Fruit fly (Drosophila melanogaster): ENCODE measurements around the gene stai.

The stai gene

dm6 chr2L:6051212-6051621 lies 49.0 kb upstream of the stai start (continued):
- TF ChIP-seq CG9797 (GFP tag; optimal IDR thresholded peaks at IDR 0.05): peak; percentile 38
- TF ChIP-seq gsb (GFP tag; IDR thresholded peaks at IDR 0.05): peak; percentile 79
- peak; percentile 94 for TF ChIP-seq Mes4 (GFP tag; optimal IDR thresholded peaks at IDR 0.05)
- TF ChIP-seq Atf6 (GFP tag; IDR thresholded peaks at IDR 0.05): peak; percentile 97
- TF ChIP-seq rib (GFP tag; IDR thresholded peaks at IDR 0.05): peak; percentile 94
- TF ChIP-seq stc (GFP tag; IDR thresholded peaks at IDR 0.05): peak; percentile 95
- TF ChIP-seq CG9609 (GFP tag; optimal IDR thresholded peaks at IDR 0.05): peak; percentile 88
- TF ChIP-seq sima (GFP tag; optimal IDR thresholded peaks at IDR 0.05): peak; percentile 92
- TF ChIP-seq YL-1 (GFP tag; optimal IDR thresholded peaks at IDR 0.05): peak; percentile 83
- peak; percentile 95 for TF ChIP-seq Spps (tag; optimal IDR thresholded peaks at IDR 0.05)
- peak; percentile 94 for TF ChIP-seq jumu (GFP tag; optimal IDR thresholded peaks at IDR 0.05)
- peak; percentile 76 for TF ChIP-seq sisA (GFP tag; IDR thresholded peaks at IDR 0.05)
- TF ChIP-seq Med (GFP tag): peak; percentile 100
- TF ChIP-seq Dad (GFP tag; optimal IDR thresholded peaks at IDR 0.05): peak; percentile 97
- peak; percentile 89 for TF ChIP-seq ap (GFP tag; IDR thresholded peaks at IDR 0.05)
- TF ChIP-seq NfI (GFP tag; optimal IDR thresholded peaks at IDR 0.05): peak; percentile 95
- no peak for TF ChIP-seq sqz (GFP tag; optimal IDR thresholded peaks at IDR 0.05)
- TF ChIP-seq B-H2 (GFP tag; optimal IDR thresholded peaks at IDR 0.05): peak; percentile 97
- TF ChIP-seq MESR4 (GFP tag; optimal IDR thresholded peaks at IDR 0.05): peak; percentile 46
- peak; percentile 96 for TF ChIP-seq CG14050 (GFP tag; IDR thresholded peaks at IDR 0.05)
- TF ChIP-seq HLH54F (GFP tag; optimal IDR thresholded peaks at IDR 0.05): peak; percentile 93
- TF ChIP-seq Asciz (GFP tag; optimal IDR thresholded peaks at IDR 0.05): peak; percentile 95
- no peak for TF ChIP-seq Bgb (GFP tag; IDR thresholded peaks at IDR 0.05; ENCODE audit: partially characterized antibody)
- peak; percentile 89 for TF ChIP-seq CG12155 (GFP tag; optimal IDR thresholded peaks at IDR 0.05)
- TF ChIP-seq Dek (tag; optimal IDR thresholded peaks at IDR 0.05): peak; percentile 95
- TF ChIP-seq CG11398 (GFP tag; optimal IDR thresholded peaks at IDR 0.05): peak; percentile 95
- TF ChIP-seq Hr39 (optimal IDR thresholded peaks at IDR 0.05): no peak
- no peak for TF ChIP-seq pita (GFP tag; optimal IDR thresholded peaks at IDR 0.05)
- peak; percentile 80 for TF ChIP-seq CG3065 (GFP tag; optimal IDR thresholded peaks at IDR 0.05)
- TF ChIP-seq Bdp1 (GFP tag; optimal IDR thresholded peaks at IDR 0.05): peak; percentile 85
- peak; percentile 95 for TF ChIP-seq CG6683 (GFP tag; optimal IDR thresholded peaks at IDR 0.05)
- peak; percentile 93 for TF ChIP-seq CG15514 (GFP tag; optimal IDR thresholded peaks at IDR 0.05)
- peak; percentile 93 for TF ChIP-seq trem (tag; optimal IDR thresholded peaks at IDR 0.05)
- peak; percentile 85 for TF ChIP-seq pros (GFP tag; optimal IDR thresholded peaks at IDR 0.05)
- peak; percentile 81 for TF ChIP-seq gcm2 (GFP tag; optimal IDR thresholded peaks at IDR 0.05)
- TF ChIP-seq CG13287 (GFP tag; IDR thresholded peaks at IDR 0.05; ENCODE audit: partially characterized antibody): no peak
- peak; percentile 94 for TF ChIP-seq tgo (GFP tag; IDR thresholded peaks at IDR 0.05)
- peak; percentile 36; the same call in 1 of the 2 replicates for TF ChIP-seq CkIIα-i1 (GFP tag; IDR thresholded peaks at IDR 0.05)
- peak; percentile 95 for TF ChIP-seq CG4328 (GFP tag; optimal IDR thresholded peaks at IDR 0.05)
- TF ChIP-seq CG2889 (GFP tag; IDR thresholded peaks at IDR 0.05): peak; percentile 82
- TF ChIP-seq CG7786 (GFP tag; optimal IDR thresholded peaks at IDR 0.05): peak; percentile 86
- no peak for TF ChIP-seq sc (optimal IDR thresholded peaks at IDR 0.05)
- TF ChIP-seq sc (GFP tag; optimal IDR thresholded peaks at IDR 0.05): peak; percentile 78
- peak; percentile 84 for TF ChIP-seq CG30431 (GFP tag; optimal IDR thresholded peaks at IDR 0.05)
- TF ChIP-seq D19B (GFP tag; optimal IDR thresholded peaks at IDR 0.05): peak; percentile 84
- TF ChIP-seq Sin3A (optimal IDR thresholded peaks at IDR 0.05): no peak
- TF ChIP-seq Usf (GFP tag; optimal IDR thresholded peaks at IDR 0.05): peak; percentile 75
- TF ChIP-seq CG6254 (GFP tag; optimal IDR thresholded peaks at IDR 0.05): peak; percentile 95
- TF ChIP-seq bbx (GFP tag; IDR thresholded peaks at IDR 0.05; ENCODE audit: partially characterized antibody): no peak
- TF ChIP-seq CG11093 (GFP tag; IDR thresholded peaks at IDR 0.05): peak; percentile 73
- TF ChIP-seq CG2678 (tag; optimal IDR thresholded peaks at IDR 0.05): peak; percentile 98
- TF ChIP-seq CG17568 (GFP tag; optimal IDR thresholded peaks at IDR 0.05): no peak

All from whole organism, embryonic.